Worm (Caenorhabditis elegans): ENCODE data around the gene T09F5.20.

- no peak for TF ChIP-seq unc-62 (GFP tag; optimal IDR thresholded peaks at IDR 0.05)
- TF ChIP-seq mab-9 (GFP tag; IDR thresholded peaks at IDR 0.05): no peak
- TF ChIP-seq ceh-90 (tag; optimal IDR thresholded peaks at IDR 0.05): no peak
- TF ChIP-seq ces-1 (GFP tag; optimal IDR thresholded peaks at IDR 0.05): no peak
- TF ChIP-seq dsc-1 (tag; optimal IDR thresholded peaks at IDR 0.05): no peak
- no peak for TF ChIP-seq egl-27 (tag; optimal IDR thresholded peaks at IDR 0.05)
- TF ChIP-seq ztf-11 (tag; optimal IDR thresholded peaks at IDR 0.05): no peak
- TF ChIP-seq alr-1 (tag; optimal IDR thresholded peaks at IDR 0.05; ENCODE audit: borderline replicate concordance): no peak
- no peak for TF ChIP-seq efl-3 (GFP tag; optimal IDR thresholded peaks at IDR 0.05)
These were observed 28.2 kb downstream of the T09F5.20 start, which contains the start of gene flor-1 for ce11 chrV:15119517-15119916.
